Fruit fly (Drosophila melanogaster): ENCODE results near the gene CG10650.

Gene CG10650

dm6 chr2L:19021278-19022220 lies 25.8 kb upstream of the CG10650 start (continued):
- TF ChIP-seq CG14965 (GFP tag; optimal IDR thresholded peaks at IDR 0.05; ENCODE audit: borderline replicate concordance): no peak
- no peak for TF ChIP-seq btn (GFP tag; optimal IDR thresholded peaks at IDR 0.05)
- TF ChIP-seq CG14710 (tag; optimal IDR thresholded peaks at IDR 0.05): peak; percentile 56
- TF ChIP-seq CG7987 (GFP tag; optimal IDR thresholded peaks at IDR 0.05): peak; percentile 3
- no peak for TF ChIP-seq Dip3 (GFP tag; optimal IDR thresholded peaks at IDR 0.05)
- peak; percentile 90 for TF ChIP-seq gem (tag; optimal IDR thresholded peaks at IDR 0.05)
- no peak for TF ChIP-seq CG4360 (GFP tag; IDR thresholded peaks at IDR 0.05)
- TF ChIP-seq Mrtf (GFP tag; IDR thresholded peaks at IDR 0.05): 0 out of 3 replicates have a peak, but pooled peaks have one; percentile 26
- no peak for TF ChIP-seq Hr39 (optimal IDR thresholded peaks at IDR 0.05)
- TF ChIP-seq hth (optimal IDR thresholded peaks at IDR 0.05): no peak
- no peak for TF ChIP-seq CG11696 (GFP tag; IDR thresholded peaks at IDR 0.05)
- TF ChIP-seq CG31441 (GFP tag; IDR thresholded peaks at IDR 0.05): peak; percentile 85
- peak; percentile 91 for TF ChIP-seq crol (GFP tag; IDR thresholded peaks at IDR 0.05)
- peak; percentile 86 for TF ChIP-seq grau (tag; optimal IDR thresholded peaks at IDR 0.05)
- no peak for TF ChIP-seq vnd (GFP tag; IDR thresholded peaks at IDR 0.05; ENCODE audit: partially characterized antibody)
- TF ChIP-seq CG12391 (tag; optimal IDR thresholded peaks at IDR 0.05): peak; percentile 86
- TF ChIP-seq Abd-B (GFP tag; optimal IDR thresholded peaks at IDR 0.05): peak; percentile 64
- no peak for TF ChIP-seq Sin3A (optimal IDR thresholded peaks at IDR 0.05)
- no peak for TF ChIP-seq CG2129 (GFP tag; IDR thresholded peaks at IDR 0.05; ENCODE audit: partially characterized antibody)
- peak; percentile 36 for TF ChIP-seq Lhr (GFP tag; optimal IDR thresholded peaks at IDR 0.05)
- peak; percentile 51 for TF ChIP-seq CG16815 (GFP tag; optimal IDR thresholded peaks at IDR 0.05)
- TF ChIP-seq nerfin-2 (GFP tag; IDR thresholded peaks at IDR 0.05; ENCODE audit: partially characterized antibody): no peak
- no peak for TF ChIP-seq Sry-δ (GFP tag; optimal IDR thresholded peaks at IDR 0.05)
- TF ChIP-seq tx (GFP tag; optimal IDR thresholded peaks at IDR 0.05): no peak
- no peak for TF ChIP-seq trh (GFP tag; optimal IDR thresholded peaks at IDR 0.05)
- TF ChIP-seq fd102C (GFP tag; optimal IDR thresholded peaks at IDR 0.05): no peak
- peak in 1 of 2 experiments; percentile 80 for TF ChIP-seq Eip74EF (GFP tag; optimal IDR thresholded peaks at IDR 0.05)
- TF ChIP-seq CG1233 (GFP tag; optimal IDR thresholded peaks at IDR 0.05): peak; percentile 65
- TF ChIP-seq CG12299 (tag; optimal IDR thresholded peaks at IDR 0.05): peak; percentile 84
- TF ChIP-seq tap (tag; optimal IDR thresholded peaks at IDR 0.05): peak; percentile 64
- TF ChIP-seq CG10321 (GFP tag; IDR thresholded peaks at IDR 0.05): no peak
- TF ChIP-seq ac (GFP tag; optimal IDR thresholded peaks at IDR 0.05): no peak
- TF ChIP-seq CG18599 (GFP tag; optimal IDR thresholded peaks at IDR 0.05): peak; percentile 91
- peak; percentile 65 for TF ChIP-seq CrebB (tag; optimal IDR thresholded peaks at IDR 0.05)
- peak; percentile 38 for TF ChIP-seq CG6654 (GFP tag; optimal IDR thresholded peaks at IDR 0.05)
- no peak for TF ChIP-seq CG4282 (GFP tag; optimal IDR thresholded peaks at IDR 0.05)
- no peak for TF ChIP-seq NC2β (GFP tag; optimal IDR thresholded peaks at IDR 0.05)
- TF ChIP-seq ci (GFP tag; IDR thresholded peaks at IDR 0.05): peak; percentile 76; the same call in 2 of the 3 replicates
- TF ChIP-seq lab (GFP tag; optimal IDR thresholded peaks at IDR 0.05): peak; percentile 83
- peak; percentile 66 for TF ChIP-seq CG2202 (tag; optimal IDR thresholded peaks at IDR 0.05)
- no peak for TF ChIP-seq usp (GFP tag; optimal IDR thresholded peaks at IDR 0.05)
- peak; percentile 85 for TF ChIP-seq sug (tag; optimal IDR thresholded peaks at IDR 0.05)
- no peak for TF ChIP-seq chm (GFP tag; IDR thresholded peaks at IDR 0.05)
- peak; percentile 58; the same call in 1 of the 2 replicates for TF ChIP-seq HLH3B (GFP tag; IDR thresholded peaks at IDR 0.05)
- TF ChIP-seq CG8290 (GFP tag; optimal IDR thresholded peaks at IDR 0.05): peak; percentile 25
- no peak for TF ChIP-seq CG8290 (tag; optimal IDR thresholded peaks at IDR 0.05)
- TF ChIP-seq CG7372 (GFP tag; IDR thresholded peaks at IDR 0.05): peak; percentile 66
- no peak for TF ChIP-seq CG8478 (optimal IDR thresholded peaks at IDR 0.05)
- TF ChIP-seq repo (GFP tag; optimal IDR thresholded peaks at IDR 0.05): no peak
- TF ChIP-seq Adf1 (GFP tag; IDR thresholded peaks at IDR 0.05): peak; percentile 44; the same call in 1 of the 2 replicates

Data from whole organism, embryonic.